Worm (Caenorhabditis elegans) whole organism, L3 larva: ENCODE results near the gene spe-19.

Experiments
- aly-2 ChIP-seq: fragments of 150-350 bp; optimal IDR thresholded peaks from 2 replicates; lab custom pipeline; 2014; ENCODE audit warnings: missing biosample characterization, missing genetic modification characterization
- ama-1 ChIP-seq: fragments of 150-350 bp; optimal IDR thresholded peaks from 2 replicates; lab custom pipeline; 2018
- egl-27 ChIP-seq: sonication (generic microtip); optimal IDR thresholded peaks from 4 replicates; lab custom pipeline; 2017; ENCODE audit warnings: missing biosample characterization, missing genetic modification reagents, missing genetic modification characterization
- egl-5 ChIP-seq: fragments of 150-350 bp; optimal IDR thresholded peaks from 2 replicates; lab custom pipeline; 2017; ENCODE audit warnings: missing biosample characterization, missing genetic modification reagents, missing genetic modification characterization, inconsistent platforms
- elt-1 ChIP-seq: fragments of 150-350 bp; optimal IDR thresholded peaks from 2 replicates; lab custom pipeline; 2014; ENCODE audit warnings: missing biosample characterization, missing genetic modification characterization
- elt-3 ChIP-seq, 3 experiments: fragments of 150-350 bp in 1 of 3; sonication (generic microtip) in 2 of 3; optimal IDR thresholded peaks; 2 replicates in 2 of 3; 4 replicates in 1 of 3; lab custom pipeline; 2014 to 2017; ENCODE audit warnings: missing biosample characterization in 3 of 3, missing genetic modification characterization in 3 of 3
- nhr-11 ChIP-seq: fragments of 150-350 bp; optimal IDR thresholded peaks from 2 replicates; lab custom pipeline; 2014; ENCODE audit warnings: missing biosample characterization, missing genetic modification characterization
- nhr-12 ChIP-seq: fragments of 150-350 bp; optimal IDR thresholded peaks from 2 replicates; lab custom pipeline; 2014; ENCODE audit warnings: missing biosample characterization, missing genetic modification characterization
- nhr-76 ChIP-seq: fragments of 150-350 bp; sonication (generic microtip); optimal IDR thresholded peaks from 5 replicates; lab custom pipeline; 2014; ENCODE audit warnings: missing biosample characterization, missing genetic modification characterization
- snpc-4 ChIP-seq: fragments of 150-350 bp; optimal IDR thresholded peaks from 2 replicates; lab custom pipeline; 2014; ENCODE audit warnings: missing biosample characterization, missing genetic modification characterization
- ztf-4 ChIP-seq: fragments of 150-350 bp; optimal IDR thresholded peaks from 2 replicates; lab custom pipeline; 2014; ENCODE audit warnings: missing biosample characterization, missing genetic modification characterization

- no peak for TF ChIP-seq elt-1 (tag; lab: Kevin White, UChicago)
- TF ChIP-seq elt-3 (tag; optimal IDR thresholded peaks at IDR 0.05; lab: Kevin White, UChicago): no peak
- no peak for TF ChIP-seq egl-27
- TF ChIP-seq nhr-12 (tag; lab: Kevin White, UChicago): no peak
- TF ChIP-seq nhr-11 (tag; lab: Kevin White, UChicago): no peak
- TF ChIP-seq aly-2 (tag; lab: Kevin White, UChicago): no peak
- no peak for TF ChIP-seq snpc-4
- TF ChIP-seq ztf-4 (tag; lab: Kevin White, UChicago): no peak
- TF ChIP-seq ama-1: no peak
- TF ChIP-seq egl-5 (tag; lab: Kevin White, UChicago): no peak
- no peak for TF ChIP-seq nhr-76 (tag; lab: Kevin White, UChicago)
Measured at ce11 chrV:20021347-20021746, 25.9 kb downstream of the spe-19 start.
